Worm (Caenorhabditis elegans): ENCODE data around the gene C45G7.4.

- TF ChIP-seq ceh-27 (GFP tag; optimal IDR thresholded peaks at IDR 0.05) = no peak
- no peak for TF ChIP-seq pha-4 (tag; optimal IDR thresholded peaks at IDR 0.05)
- TF ChIP-seq xnd-1 (tag; optimal IDR thresholded peaks at IDR 0.05) = no peak
- TF ChIP-seq ztf-25 (GFP tag; IDR thresholded peaks at IDR 0.05) = no peak
- no peak for TF ChIP-seq attf-6 (GFP tag; IDR thresholded peaks at IDR 0.05)
- TF ChIP-seq dpff-1 (tag; optimal IDR thresholded peaks at IDR 0.05) = no peak
- TF ChIP-seq rec-8 (tag; optimal IDR thresholded peaks at IDR 0.05) = no peak
- TF ChIP-seq mxl-1 (tag; optimal IDR thresholded peaks at IDR 0.05) = no peak
- no peak for TF ChIP-seq ama-1 (optimal IDR thresholded peaks at IDR 0.05)
- no peak for TF ChIP-seq ama-1 (GFP tag; optimal IDR thresholded peaks at IDR 0.05)
- TF ChIP-seq snpc-4 (GFP tag; optimal IDR thresholded peaks at IDR 0.05) = no peak
- TF ChIP-seq snpc-4 (tag; optimal IDR thresholded peaks at IDR 0.05) = no peak
- TF ChIP-seq hrde-1 (tag; optimal IDR thresholded peaks at IDR 0.05; ENCODE audit: borderline replicate concordance) = no peak
- no peak for TF ChIP-seq Y56A3A.18 (GFP tag; IDR thresholded peaks at IDR 0.05)
Measured at ce11 chrIV:2398317-2398716, 34.5 kb upstream of the C45G7.4 start.
